Fruit fly (Drosophila melanogaster) whole organism, embryonic: ENCODE measurements around the gene ssp3.
A peak's percentile ranks its signal among the peaks of the same experiment; 100 is the strongest.

Experiments used
- Adf1 ChIP-seq: fragments of 200-800 bp; sonication (Bioruptor generic); IDR thresholded peaks from 2 replicates; pipeline ENCODE4 v1.3.6; 2022; ENCODE audit warnings: missing biosample characterization, missing genetic modification characterization
- CG10321 ChIP-seq: fragments of 200-800 bp; sonication (Bioruptor generic); IDR thresholded peaks from 2 replicates; pipeline ENCODE4 v1.3.6; 2022; ENCODE audit warnings: missing biosample characterization, missing genetic modification characterization
- CG10543 ChIP-seq: fragments of 200-800 bp; sonication (Bioruptor generic); optimal IDR thresholded peaks from 3 replicates; lab custom pipeline; 2017; ENCODE audit warnings: missing biosample characterization, mild to moderate bottlenecking, missing genetic modification characterization, moderate library complexity
- CG17328 ChIP-seq: fragments of 200-800 bp; sonication (Bioruptor generic); IDR thresholded peaks from 2 replicates; pipeline ENCODE4 v1.3.6; 2022; ENCODE audit warnings: missing biosample characterization, missing genetic modification characterization
- CG2712 ChIP-seq: fragments of 200-800 bp; optimal IDR thresholded peaks from 3 replicates; lab custom pipeline; 2019; ENCODE audit warnings: missing biosample characterization, mild to moderate bottlenecking, missing genetic modification characterization, moderate library complexity
- CG32767 ChIP-seq: fragments of 200-800 bp; sonication (Bioruptor generic); IDR thresholded peaks from 2 replicates; pipeline ENCODE4 v1.3.6; 2022; ENCODE audit warnings: missing biosample characterization, missing genetic modification characterization
- CG32772 ChIP-seq: fragments of 200-800 bp; sonication (Bioruptor generic); IDR thresholded peaks from 2 replicates; pipeline ENCODE4 v1.3.6; 2022; ENCODE audit warnings: missing biosample characterization, missing genetic modification characterization
- CG34224 ChIP-seq: fragments of 200-800 bp; sonication (Bioruptor generic); IDR thresholded peaks from 3 replicates; pipeline ENCODE4 v1.3.6; 2022; ENCODE audit warnings: missing biosample characterization, missing genetic modification characterization; ENCODE audit not compliant: partially characterized antibody
- CG42726 ChIP-seq: fragments of 200-800 bp; sonication (Bioruptor generic); IDR thresholded peaks from 2 replicates; pipeline ENCODE4 v1.3.6; 2022; ENCODE audit warnings: missing biosample characterization, missing genetic modification characterization; ENCODE audit not compliant: partially characterized antibody
- CG4730 ChIP-seq: fragments of 200-800 bp; sonication (Bioruptor generic); IDR thresholded peaks from 2 replicates; pipeline ENCODE4 v1.3.6; 2022; ENCODE audit warnings: missing biosample characterization, missing genetic modification characterization
- CG6254 ChIP-seq: fragments of 200-800 bp; sonication (Bioruptor generic); optimal IDR thresholded peaks from 3 replicates; lab custom pipeline; 2017; ENCODE audit warnings: mild to moderate bottlenecking, missing biosample characterization, missing genetic modification reagents, missing genetic modification characterization
- CG7271 ChIP-seq: fragments of 200-800 bp; sonication (Bioruptor generic); optimal IDR thresholded peaks from 2 replicates; lab custom pipeline; 2018; ENCODE audit warnings: missing biosample characterization, mild to moderate bottlenecking, missing genetic modification characterization, moderate library complexity
- Deaf1 ChIP-seq: fragments of 200-800 bp; optimal IDR thresholded peaks from 3 replicates; lab custom pipeline; 2019; ENCODE audit warnings: missing biosample characterization, mild to moderate bottlenecking, missing genetic modification characterization, moderate library complexity
- HLH4C ChIP-seq: fragments of 200-800 bp; sonication (Bioruptor generic); IDR thresholded peaks from 3 replicates; pipeline ENCODE4 v1.3.6; 2022; ENCODE audit warnings: missing biosample characterization, missing genetic modification characterization; ENCODE audit not compliant: partially characterized antibody
- Hmr ChIP-seq: fragments of 200-800 bp; sonication (Bioruptor generic); optimal IDR thresholded peaks from 3 replicates; lab custom pipeline; 2017; ENCODE audit warnings: mild to moderate bottlenecking, missing biosample characterization, missing genetic modification reagents, missing genetic modification characterization
- Max ChIP-seq: fragments of 200-800 bp; sonication (Bioruptor generic); optimal IDR thresholded peaks from 2 replicates; lab custom pipeline; 2016; ENCODE audit warnings: missing biosample characterization, mild to moderate bottlenecking, missing genetic modification characterization
- Ravus ChIP-seq: fragments of 200-800 bp; sonication (Bioruptor generic); IDR thresholded peaks from 2 replicates; pipeline ENCODE4 v1.3.6; 2022; ENCODE audit warnings: missing biosample characterization, missing genetic modification characterization
- Trl ChIP-seq, 3 experiments: fragments of >200 bp in 2 of 3; fragments of 200-800 bp in 1 of 3; sonication (Bioruptor generic) in 1 of 3; optimal IDR thresholded peaks; 2 replicates in 1 of 3; 3 replicates in 2 of 3; lab custom pipeline; 2016 to 2017; ENCODE audit warnings: missing biosample characterization in 1 of 3, missing genetic modification characterization in 1 of 3
- Xbp1 ChIP-seq: fragments of 200-800 bp; sonication (Bioruptor generic); optimal IDR thresholded peaks from 3 replicates; lab custom pipeline; 2016; ENCODE audit warnings: missing biosample characterization, mild to moderate bottlenecking, missing genetic modification characterization
- abd-A ChIP-seq: fragments of 200-800 bp; sonication (Bioruptor generic); optimal IDR thresholded peaks from 3 replicates; lab custom pipeline; 2019; ENCODE audit warnings: missing biosample characterization, mild to moderate bottlenecking, missing genetic modification characterization, moderate library complexity
- bbx ChIP-seq: fragments of 200-800 bp; sonication (Bioruptor generic); IDR thresholded peaks from 2 replicates; pipeline ENCODE4 v1.3.6; 2022; ENCODE audit warnings: missing biosample characterization, missing genetic modification characterization; ENCODE audit not compliant: partially characterized antibody
- cad ChIP-seq: fragments of >200 bp; optimal IDR thresholded peaks from 2 replicates; lab custom pipeline; 2017; ENCODE audit warnings: missing biosample characterization, missing genetic modification characterization
- cg ChIP-seq: fragments of 200-800 bp; sonication (Bioruptor generic); optimal IDR thresholded peaks from 3 replicates; lab custom pipeline; 2019; ENCODE audit warnings: missing biosample characterization, mild to moderate bottlenecking, missing genetic modification characterization, moderate library complexity
- chm ChIP-seq: fragments of 200-800 bp; sonication (Bioruptor generic); IDR thresholded peaks from 2 replicates; pipeline ENCODE4 v1.3.6; 2022; ENCODE audit warnings: missing biosample characterization, missing genetic modification characterization
- crol ChIP-seq: fragments of 200-800 bp; sonication (Bioruptor generic); IDR thresholded peaks from 2 replicates; pipeline ENCODE4 v1.3.6; 2022; ENCODE audit warnings: missing biosample characterization, missing genetic modification characterization
- crp ChIP-seq, 2 experiments: fragments of 200-800 bp; sonication (Bioruptor generic); optimal IDR thresholded peaks; 2 replicates in 1 of 2; 3 replicates in 1 of 2; lab custom pipeline; 2017; ENCODE audit warnings: missing biosample characterization in 2 of 2, missing genetic modification characterization in 2 of 2, mild to moderate bottlenecking in 1 of 2, moderate library complexity in 1 of 2
- dysf ChIP-seq: fragments of 200-800 bp; sonication (Bioruptor generic); IDR thresholded peaks from 3 replicates; pipeline ENCODE4 v1.3.6; 2022; ENCODE audit warnings: missing biosample characterization, missing genetic modification characterization
- ewg ChIP-seq: fragments of 200-800 bp; sonication (Bioruptor generic); optimal IDR thresholded peaks from 3 replicates; lab custom pipeline; 2017; ENCODE audit warnings: mild to moderate bottlenecking, missing biosample characterization, missing genetic modification reagents, missing genetic modification characterization
- fd64A ChIP-seq: fragments of 200-800 bp; sonication (Bioruptor generic); optimal IDR thresholded peaks from 3 replicates; lab custom pipeline; 2018; ENCODE audit warnings: missing biosample characterization, mild to moderate bottlenecking, missing genetic modification characterization
- ftz-f1 ChIP-seq: fragments of 200-800 bp; sonication (Bioruptor generic); optimal IDR thresholded peaks from 2 replicates; lab custom pipeline; 2016; ENCODE audit warnings: missing biosample characterization, missing genetic modification characterization
- gce ChIP-seq: fragments of 200-800 bp; sonication (Bioruptor generic); IDR thresholded peaks from 3 replicates; pipeline ENCODE4 v1.3.6; 2022; ENCODE audit warnings: missing biosample characterization, missing genetic modification characterization
- gcm2 ChIP-seq: fragments of 200-800 bp; sonication (Bioruptor generic); optimal IDR thresholded peaks from 2 replicates; lab custom pipeline; 2016; ENCODE audit warnings: missing biosample characterization, missing genetic modification characterization
- ind ChIP-seq: fragments of 200-800 bp; sonication (Bioruptor generic); optimal IDR thresholded peaks from 3 replicates; lab custom pipeline; 2016; ENCODE audit warnings: missing biosample characterization, missing genetic modification characterization
- insv ChIP-seq, 2 experiments: fragments of 200-800 bp; sonication (Bioruptor generic); optimal IDR thresholded peaks; 3 replicates each; lab custom pipeline; 2016 to 2018; ENCODE audit warnings: missing biosample characterization in 2 of 2, missing genetic modification characterization in 2 of 2
- kah ChIP-seq: fragments of 200-800 bp; sonication (Bioruptor generic); optimal IDR thresholded peaks from 2 replicates; lab custom pipeline; 2018; ENCODE audit warnings: missing biosample characterization, mild to moderate bottlenecking, missing genetic modification characterization
- knrl ChIP-seq: fragments of 200-800 bp; sonication (Bioruptor generic); IDR thresholded peaks from 3 replicates; pipeline ENCODE4 v1.3.6; 2022; ENCODE audit warnings: missing biosample characterization, missing genetic modification characterization; ENCODE audit not compliant: partially characterized antibody
- nau ChIP-seq: fragments of 200-800 bp; sonication (Bioruptor generic); optimal IDR thresholded peaks from 3 replicates; lab custom pipeline; 2017; ENCODE audit warnings: missing biosample characterization, mild to moderate bottlenecking, missing genetic modification characterization, missing genetic modification reagents
- pan ChIP-seq, 4 experiments: fragments of >200 bp in 3 of 4; fragments of 200-800 bp in 1 of 4; sonication (Bioruptor generic) in 1 of 4; optimal IDR thresholded peaks in 3 of 4; IDR thresholded peaks in 1 of 4; 2 replicates each; pipeline versions ENCODE4 v1.3.6 to Lab custom; 2017 to 2022; ENCODE audit warnings: missing biosample characterization in 2 of 4, missing genetic modification characterization in 2 of 4, mixed read lengths in 1 of 4
- phol ChIP-seq: fragments of 200-800 bp; sonication (Bioruptor generic); optimal IDR thresholded peaks from 3 replicates; lab custom pipeline; 2018; ENCODE audit warnings: missing biosample characterization, mild to moderate bottlenecking, missing genetic modification characterization, moderate library complexity
- sc ChIP-seq, 3 experiments: fragments of >200 bp in 2 of 3; fragments of 200-800 bp in 1 of 3; sonication (Bioruptor generic) in 1 of 3; optimal IDR thresholded peaks; 2 replicates in 2 of 3; 3 replicates in 1 of 3; lab custom pipeline; 2017; ENCODE audit warnings: mild to moderate bottlenecking in 1 of 3, missing biosample characterization in 1 of 3, missing genetic modification characterization in 1 of 3, missing genetic modification reagents in 1 of 3
- scrt ChIP-seq: fragments of 200-800 bp; sonication (Bioruptor generic); optimal IDR thresholded peaks from 2 replicates; lab custom pipeline; 2018; ENCODE audit warnings: missing biosample characterization, mild to moderate bottlenecking, missing genetic modification characterization, moderate library complexity
- sens ChIP-seq: fragments of 200-800 bp; sonication (Bioruptor generic); peaks from one replicate; lab custom pipeline; 2016; ENCODE audit warnings: missing biosample characterization, missing genetic modification characterization
- ttk ChIP-seq: fragments of 200-800 bp; sonication (Bioruptor generic); IDR thresholded peaks from 2 replicates; pipeline ENCODE4 v2.1.2; 2022; ENCODE audit warnings: missing biosample characterization, missing genetic modification characterization
- twi ChIP-seq: fragments of 200-800 bp; optimal IDR thresholded peaks from 2 replicates; lab custom pipeline; 2019; ENCODE audit warnings: missing biosample characterization, mild to moderate bottlenecking, missing genetic modification characterization, moderate library complexity
- vvl ChIP-seq: fragments of 200-800 bp; sonication (Bioruptor generic); IDR thresholded peaks from 2 replicates; pipeline ENCODE4 v1.3.6; 2022; ENCODE audit warnings: missing biosample characterization, missing genetic modification characterization
- wor ChIP-seq: fragments of 200-800 bp; sonication (Bioruptor generic); IDR thresholded peaks from 2 replicates; pipeline ENCODE4 v1.3.6; 2022; ENCODE audit warnings: missing biosample characterization, missing genetic modification characterization
- zen ChIP-seq: fragments of 200-800 bp; sonication (Bioruptor generic); optimal IDR thresholded peaks from 3 replicates; lab custom pipeline; 2018; ENCODE audit warnings: missing biosample characterization, mild to moderate bottlenecking, missing genetic modification characterization, moderate library complexity

Gene ssp3

DNA sequence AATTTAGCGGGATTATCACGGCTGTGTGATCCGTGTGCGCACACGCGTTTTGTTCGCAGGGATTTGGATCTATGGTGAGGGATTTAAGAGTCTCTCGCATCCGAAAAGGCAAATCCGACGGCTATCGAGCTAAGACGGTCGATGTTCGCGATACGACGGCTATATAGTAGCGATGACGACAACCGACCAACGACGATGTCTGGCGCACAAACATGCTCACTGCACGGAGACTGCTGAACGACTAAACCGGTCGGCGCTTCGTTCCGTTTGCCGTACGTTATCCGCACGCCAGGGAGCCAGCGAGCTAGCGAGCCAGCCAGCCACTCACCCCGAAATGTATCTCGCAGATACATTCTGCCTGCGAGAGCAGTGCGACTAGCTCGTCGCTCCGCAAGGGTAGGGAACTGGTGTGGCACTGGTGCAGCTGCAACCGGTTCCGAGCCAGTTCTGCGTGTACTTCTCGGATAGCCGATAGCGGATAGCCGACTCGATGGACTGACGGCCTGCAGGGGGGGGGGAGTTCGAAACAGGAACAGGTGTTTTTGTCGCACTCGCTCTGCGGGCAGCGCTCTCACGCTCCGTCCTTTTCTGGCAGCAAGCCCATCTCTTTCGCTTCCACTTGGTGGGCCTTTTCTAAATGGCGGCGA, 62.6 kb downstream of the ssp3 start, which contains the start of gene tup (continued):
- TF ChIP-seq fd64A (GFP tag; lab: Kevin White, UChicago), result peak; percentile 26
- 0 out of 3 replicates have a peak, but pooled peaks have one; percentile 21 for TF ChIP-seq CG34224 (GFP tag; lab: Robert Waterston, UW)
- 0 out of 2 replicates have a peak, but pooled peaks have one; percentile 22 for TF ChIP-seq wor (GFP tag; lab: Robert Waterston, UW)
- peak; percentile 43; the same call in 1 of the 2 replicates for TF ChIP-seq CG42726
- peak; percentile 2 to 7 for TF ChIP-seq Trl (optimal IDR thresholded peaks at IDR 0.05; lab: Kevin White, UChicago)
- TF ChIP-seq Trl (GFP tag; optimal IDR thresholded peaks at IDR 0.05; lab: Kevin White, UChicago), result no peak
- TF ChIP-seq CG32772 (GFP tag; lab: Robert Waterston, UW), result 0 out of 2 replicates have a peak, but pooled peaks have one; percentile 6
- TF ChIP-seq Ravus, result no peak
- peak; percentile 85 for TF ChIP-seq ttk (GFP tag; lab: Robert Waterston, UW)
- peak; percentile 42 for TF ChIP-seq nau (GFP tag; lab: Kevin White, UChicago)
- peak; percentile 26 for TF ChIP-seq CG2712 (tag; lab: Kevin White, UChicago)
- peak in 1 of 2 experiments; percentile 50 for TF ChIP-seq insv (GFP tag; optimal IDR thresholded peaks at IDR 0.05; lab: Kevin White, UChicago)
- peak; percentile 55 for TF ChIP-seq cg (GFP tag; lab: Kevin White, UChicago)
- TF ChIP-seq CG4730, result no peak
- TF ChIP-seq sens (GFP tag; lab: Kevin White, UChicago), result peak; percentile 86
- peak; percentile 100 for TF ChIP-seq crol (GFP tag; lab: Robert Waterston, UW)
- peak; percentile 98 for TF ChIP-seq ewg
- TF ChIP-seq phol (tag; lab: Kevin White, UChicago), result peak; percentile 25
- peak; percentile 98 for TF ChIP-seq CG10321 (GFP tag; lab: Robert Waterston, UW)
- TF ChIP-seq chm (GFP tag; lab: Robert Waterston, UW), result peak; percentile 50
- TF ChIP-seq bbx (GFP tag; lab: Robert Waterston, UW), result peak; percentile 63
- peak; percentile 6; the same call in 1 of the 3 replicates for TF ChIP-seq gce
- peak; percentile 49; the same call in 2 of the 3 replicates for TF ChIP-seq HLH4C (GFP tag; lab: Robert Waterston, UW)
- TF ChIP-seq Adf1 (GFP tag; lab: Robert Waterston, UW), result peak; percentile 91
- TF ChIP-seq CG7271 (tag; lab: Kevin White, UChicago), result peak; percentile 7
- TF ChIP-seq Hmr (GFP tag; lab: Kevin White, UChicago), result peak; percentile 2
- no peak for TF ChIP-seq zen (tag; lab: Kevin White, UChicago)
- peak in 1 of 2 experiments; percentile 46 for TF ChIP-seq crp (GFP tag; optimal IDR thresholded peaks at IDR 0.05; lab: Kevin White, UChicago)
- TF ChIP-seq Max (GFP tag; lab: Kevin White, UChicago), result peak; percentile 9
- peak; percentile 78 for TF ChIP-seq abd-A (tag; lab: Kevin White, UChicago)
- no peak for TF ChIP-seq dysf (GFP tag; lab: Robert Waterston, UW)
- peak; percentile 52 for TF ChIP-seq ftz-f1 (GFP tag; lab: Kevin White, UChicago)
- peak; percentile 88 for TF ChIP-seq kah
- TF ChIP-seq ind, result no peak
- TF ChIP-seq cad (GFP tag; lab: Kevin White, UChicago), result no peak
- peak; percentile 98 for TF ChIP-seq Deaf1
- TF ChIP-seq twi, result peak; percentile 71
- no peak for TF ChIP-seq sc (optimal IDR thresholded peaks at IDR 0.05; lab: Kevin White, UChicago)
- TF ChIP-seq sc (GFP tag; optimal IDR thresholded peaks at IDR 0.05; lab: Kevin White, UChicago), result peak; percentile 3
- TF ChIP-seq Xbp1 (GFP tag; lab: Kevin White, UChicago), result no peak
- peak; percentile 25 for TF ChIP-seq gcm2 (GFP tag; lab: Kevin White, UChicago)
- TF ChIP-seq pan (optimal IDR thresholded peaks at IDR 0.05; lab: Kevin White, UChicago), result no peak
- TF ChIP-seq pan (GFP tag; optimal IDR thresholded peaks at IDR 0.05 in 1 of 2, IDR thresholded peaks at IDR 0.05 in 1 of 2), result no peak
- peak; percentile 71 for TF ChIP-seq CG10543 (GFP tag; lab: Kevin White, UChicago)
- TF ChIP-seq CG6254 (GFP tag; lab: Kevin White, UChicago), result peak; percentile 12
- peak; percentile 51 for TF ChIP-seq scrt
- peak; percentile 39; the same call in 2 of the 3 replicates for TF ChIP-seq knrl (GFP tag; lab: Robert Waterston, UW)
- peak; percentile 46 for TF ChIP-seq CG17328 (GFP tag; lab: Robert Waterston, UW)
- TF ChIP-seq CG32767, result peak; percentile 72
- TF ChIP-seq vvl (GFP tag; lab: Robert Waterston, UW), result peak; percentile 55
